Fruit fly (Drosophila melanogaster) whole organism, wandering third instar larva: ENCODE data around the gene CG3036.
A peak's percentile ranks its signal among the peaks of the same experiment; 100 is the strongest.

ENCODE experiments used
- Abd-B ChIP-seq: fragments of >200 bp; optimal IDR thresholded peaks from 2 replicates; lab custom pipeline; 2017; ENCODE audit warnings: missing biosample characterization, missing genetic modification characterization
- CG32264 ChIP-seq: fragments of 200-800 bp; sonication (Bioruptor generic); optimal IDR thresholded peaks from 2 replicates; lab custom pipeline; 2016; ENCODE audit warnings: missing biosample characterization, missing genetic modification characterization
- CG9705 ChIP-seq: fragments of 200-800 bp; sonication (Bioruptor generic); optimal IDR thresholded peaks from 2 replicates; lab custom pipeline; 2018; ENCODE audit warnings: missing biosample characterization, mild to moderate bottlenecking, missing genetic modification characterization
- CrebA ChIP-seq: fragments of 200-800 bp; sonication (Bioruptor generic); optimal IDR thresholded peaks from 2 replicates; lab custom pipeline; 2016; ENCODE audit warnings: missing biosample characterization, mild to moderate bottlenecking, missing genetic modification characterization, borderline replicate concordance
- Dfd ChIP-seq: fragments of >200 bp; optimal IDR thresholded peaks from 2 replicates; lab custom pipeline; 2017; ENCODE audit warnings: missing biosample characterization, missing genetic modification characterization
- Dif ChIP-seq: fragments of 200-275, 200-300 bp; sonication (Bioruptor generic); optimal IDR thresholded peaks from 2 replicates; lab custom pipeline; 2018; ENCODE audit warnings: missing biosample characterization, missing genetic modification characterization; ENCODE audit not compliant: partially characterized antibody
- GATAd ChIP-seq: sonication (Bioruptor generic); optimal IDR thresholded peaks from 2 replicates; lab custom pipeline; 2016; ENCODE audit warnings: missing biosample characterization, missing genetic modification characterization
- HLH106 ChIP-seq: fragments of 200-800 bp; optimal IDR thresholded peaks from 3 replicates; lab custom pipeline; 2019; ENCODE audit warnings: missing biosample characterization, mild to moderate bottlenecking, missing genetic modification characterization, moderate library complexity
- Hnf4 ChIP-seq: fragments of 200-800 bp; sonication (Bioruptor generic); optimal IDR thresholded peaks from 2 replicates; lab custom pipeline; 2016; ENCODE audit warnings: missing biosample characterization, mild to moderate bottlenecking, missing genetic modification characterization
- Jra ChIP-seq: sonication (Bioruptor generic); optimal IDR thresholded peaks from 2 replicates; lab custom pipeline; 2016; ENCODE audit warnings: missing biosample characterization, missing genetic modification characterization
- Myc ChIP-seq: fragments of >200 bp; optimal IDR thresholded peaks from 2 replicates; lab custom pipeline; 2017
- N ChIP-seq: fragments of >200 bp; optimal IDR thresholded peaks from 2 replicates; lab custom pipeline; 2018; ENCODE audit warnings: missing biosample characterization, missing external identifiers, missing genetic modification characterization
- OdsH ChIP-seq: fragments of 200-800 bp; sonication (Bioruptor generic); optimal IDR thresholded peaks from 2 replicates; lab custom pipeline; 2016; ENCODE audit warnings: missing biosample characterization, mild to moderate bottlenecking, missing genetic modification characterization
- Rel ChIP-seq, 2 experiments: fragments of 200-800 bp; sonication (Bioruptor generic) in 1 of 2; optimal IDR thresholded peaks; 2 replicates in 1 of 2; 3 replicates in 1 of 2; lab custom pipeline; 2016 to 2019; ENCODE audit warnings: mild to moderate bottlenecking in 2 of 2, missing biosample characterization in 2 of 2, missing genetic modification characterization in 2 of 2, moderate library complexity in 1 of 2
- Sp1 ChIP-seq: fragments of 200-800 bp; sonication (Bioruptor generic); optimal IDR thresholded peaks from 3 replicates; lab custom pipeline; 2019; ENCODE audit warnings: missing biosample characterization, mild to moderate bottlenecking, missing genetic modification characterization, moderate library complexity
- Vsx2 ChIP-seq: fragments of 200-300, 225-300 bp; sonication (Bioruptor generic); optimal IDR thresholded peaks from 2 replicates; lab custom pipeline; 2018; ENCODE audit warnings: missing biosample characterization, missing genetic modification characterization; ENCODE audit not compliant: partially characterized antibody
- br ChIP-seq: fragments of 200-800 bp; sonication (Bioruptor generic); optimal IDR thresholded peaks from 2 replicates; lab custom pipeline; 2016; ENCODE audit warnings: missing biosample characterization, missing genetic modification characterization
- brk ChIP-seq: fragments of 200-800 bp; sonication (Bioruptor generic); optimal IDR thresholded peaks from 2 replicates; lab custom pipeline; 2016; ENCODE audit warnings: missing biosample characterization, mild to moderate bottlenecking, missing genetic modification characterization
- dl ChIP-seq, 2 experiments: fragments of 175-275, 200-275 bp in 1 of 2; fragments of 200-275 bp in 1 of 2; sonication (Bioruptor generic); optimal IDR thresholded peaks; lab custom pipeline; 2018; ENCODE audit warnings: mild to moderate bottlenecking in 2 of 2, missing biosample characterization in 2 of 2, missing genetic modification characterization in 2 of 2, moderate library complexity in 2 of 2; ENCODE audit not compliant: partially characterized antibody in 2 of 2, insufficient read depth in 1 of 2
- dmrt93B ChIP-seq: fragments of 200-800 bp; sonication (Bioruptor generic); optimal IDR thresholded peaks from 2 replicates; lab custom pipeline; 2018; ENCODE audit warnings: missing biosample characterization, mild to moderate bottlenecking, missing genetic modification characterization
- dsf ChIP-seq: sonication (Bioruptor generic); optimal IDR thresholded peaks from 2 replicates; lab custom pipeline; 2016; ENCODE audit warnings: missing biosample characterization, missing genetic modification characterization, borderline replicate concordance
- ey ChIP-seq: fragments of 200-800 bp; sonication (Bioruptor generic); optimal IDR thresholded peaks from 2 replicates; lab custom pipeline; 2016; ENCODE audit warnings: missing biosample characterization, missing genetic modification characterization
- foxo ChIP-seq, 2 experiments: fragments of 200-800 bp; sonication (Bioruptor generic); optimal IDR thresholded peaks; 2 replicates in 1 of 2; 3 replicates in 1 of 2; lab custom pipeline; 2016 to 2017; ENCODE audit warnings: missing biosample characterization in 2 of 2, missing genetic modification characterization in 2 of 2
- fru ChIP-seq: fragments of 200-800 bp; sonication (Bioruptor generic); optimal IDR thresholded peaks from 3 replicates; lab custom pipeline; 2016; ENCODE audit warnings: missing biosample characterization, mild to moderate bottlenecking, missing genetic modification characterization
- h ChIP-seq: fragments of 200-800 bp; sonication (Bioruptor generic); optimal IDR thresholded peaks from 3 replicates; lab custom pipeline; 2016; ENCODE audit warnings: missing biosample characterization, mild to moderate bottlenecking, missing genetic modification characterization
- lola ChIP-seq: fragments of >200 bp; optimal IDR thresholded peaks from 2 replicates; lab custom pipeline; 2017; ENCODE audit warnings: missing biosample characterization, missing genetic modification characterization
- pan ChIP-seq: fragments of >200 bp; optimal IDR thresholded peaks from 2 replicates; lab custom pipeline; 2017
- psq ChIP-seq: fragments of 200-800 bp; sonication (Bioruptor generic); optimal IDR thresholded peaks from 3 replicates; lab custom pipeline; 2017; ENCODE audit warnings: missing biosample characterization, mild to moderate bottlenecking, missing genetic modification characterization, moderate library complexity
- rgr ChIP-seq: fragments of 200-800 bp; sonication (Bioruptor generic); optimal IDR thresholded peaks from 3 replicates; lab custom pipeline; 2016; ENCODE audit warnings: missing biosample characterization, mild to moderate bottlenecking, missing genetic modification characterization
- sage ChIP-seq: fragments of 200-800 bp; sonication (Bioruptor generic); optimal IDR thresholded peaks from 2 replicates; lab custom pipeline; 2016; ENCODE audit warnings: missing biosample characterization, mild to moderate bottlenecking, missing genetic modification characterization
- sv ChIP-seq: fragments of 200-800 bp; sonication (Bioruptor generic); optimal IDR thresholded peaks from 3 replicates; lab custom pipeline; 2016; ENCODE audit warnings: missing biosample characterization, missing genetic modification characterization
- tai ChIP-seq: sonication (Bioruptor generic); optimal IDR thresholded peaks from 2 replicates; lab custom pipeline; 2016; ENCODE audit warnings: missing biosample characterization, missing genetic modification characterization
- usp ChIP-seq: fragments of >200 bp; optimal IDR thresholded peaks from 2 replicates; lab custom pipeline; 2017; ENCODE audit warnings: missing biosample characterization, missing genetic modification characterization
- woc ChIP-seq: sonication (Bioruptor generic); optimal IDR thresholded peaks from 2 replicates; lab custom pipeline; 2016; ENCODE audit warnings: missing biosample characterization, mild to moderate bottlenecking, missing genetic modification characterization

CG3036 gene

dm6 chr2L:4861503-4861902 is 30.4 kb upstream of the CG3036 start:
- TF ChIP-seq Rel (GFP tag; optimal IDR thresholded peaks at IDR 0.05; lab: Kevin White, UChicago) = no peak
- TF ChIP-seq Rel (tag; optimal IDR thresholded peaks at IDR 0.05; lab: Kevin White, UChicago) = no peak
- no peak for TF ChIP-seq CrebA (GFP tag; lab: Kevin White, UChicago)
- TF ChIP-seq Dfd = no peak
- no peak for TF ChIP-seq CG9705
- TF ChIP-seq Sp1 = no peak
- TF ChIP-seq sage (GFP tag; lab: Kevin White, UChicago) = no peak
- no peak for TF ChIP-seq h
- TF ChIP-seq br (GFP tag; lab: Kevin White, UChicago) = no peak
- TF ChIP-seq Dif (GFP tag; lab: Kevin White, UChicago) = no peak
- TF ChIP-seq foxo (GFP tag; optimal IDR thresholded peaks at IDR 0.05; lab: Kevin White, UChicago) = peak in 1 of 2 experiments; percentile 10
- TF ChIP-seq HLH106 (tag; lab: Kevin White, UChicago) = peak; percentile 18

- TF ChIP-seq Jra (GFP tag; lab: Kevin White, UChicago) = no peak
- no peak for TF ChIP-seq N (GFP tag; lab: Kevin White, UChicago)
- no peak for TF ChIP-seq Rel (GFP tag; optimal IDR thresholded peaks at IDR 0.05; lab: Kevin White, UChicago)
- no peak for TF ChIP-seq Rel (tag; optimal IDR thresholded peaks at IDR 0.05; lab: Kevin White, UChicago)
- TF ChIP-seq Dfd = peak; percentile 85
Observed at dm6 chr2L:4865400-4865799, 26.5 kb upstream of the CG3036 start.

- TF ChIP-seq Dif (GFP tag; lab: Kevin White, UChicago) (no peak), CG9705 (no peak)
Observed at dm6 chr2L:4868383-4868782, 23.5 kb upstream of the CG3036 start.

- TF ChIP-seq Rel (GFP tag; optimal IDR thresholded peaks at IDR 0.05; lab: Kevin White, UChicago) (no peak), Rel (tag; optimal IDR thresholded peaks at IDR 0.05; lab: Kevin White, UChicago) (peak; percentile 49), Dfd (peak; percentile 91), rgr (GFP tag; lab: Kevin White, UChicago) (no peak), psq (GFP tag; lab: Kevin White, UChicago) (peak; percentile 75)
Observed at dm6 chr2L:4882131-4883022, 9.5 kb upstream of the CG3036 start.

- TF ChIP-seq sage (GFP tag; lab: Kevin White, UChicago) (peak; percentile 53), dl (GFP tag; optimal IDR thresholded peaks at IDR 0.05; lab: Kevin White, UChicago; ENCODE audit: insufficient read depth in 1 of 2, partially characterized antibody in 2 of 2) (no peak), HLH106 (tag; lab: Kevin White, UChicago) (no peak), Vsx2 (GFP tag; lab: Kevin White, UChicago) (no peak), psq (GFP tag; lab: Kevin White, UChicago) (peak; percentile 69), dmrt93B (no peak), sv (GFP tag; lab: Kevin White, UChicago) (no peak), Sp1 (no peak), Rel (GFP tag; optimal IDR thresholded peaks at IDR 0.05; lab: Kevin White, UChicago) (no peak), Rel (tag; optimal IDR thresholded peaks at IDR 0.05; lab: Kevin White, UChicago) (no peak), Myc (lab: Kevin White, UChicago) (no peak), tai (GFP tag; lab: Kevin White, UChicago) (peak; percentile 51), GATAd (GFP tag; lab: Kevin White, UChicago) (no peak), Dfd (no peak), lola (GFP tag; lab: Kevin White, UChicago) (no peak), CG32264 (no peak), usp (GFP tag; lab: Kevin White, UChicago) (no peak), ey (GFP tag; lab: Kevin White, UChicago) (no peak), pan (lab: Kevin White, UChicago) (no peak), Hnf4 (GFP tag; lab: Kevin White, UChicago) (peak; percentile 26), Jra (GFP tag; lab: Kevin White, UChicago) (peak; percentile 29), woc (GFP tag; lab: Kevin White, UChicago) (no peak), brk (GFP tag; lab: Kevin White, UChicago) (peak; percentile 25), dsf (GFP tag; lab: Kevin White, UChicago) (no peak), h (peak; percentile 25), OdsH (GFP tag; lab: Kevin White, UChicago) (no peak), CrebA (GFP tag; lab: Kevin White, UChicago) (no peak), Abd-B (GFP tag; lab: Kevin White, UChicago) (no peak), fru (GFP tag; lab: Kevin White, UChicago) (no peak)
- TF ChIP-seq, all 38 proteins: peak for 7
Observed at dm6 chr2L:4883023-4883392, 8.9 kb upstream of the CG3036 start, which contains the start of the genes Cf2 and CG3008. Gene Cf2 (minus strand): TSS chr2L:4883107. Gene CG3008 (plus strand): TSS chr2L:4883298.
